Worm (Caenorhabditis elegans) whole organism, L2 larva: ENCODE measurements around the gene W09D6.5.
A peak's percentile ranks its signal among the peaks of the same experiment; 100 is the strongest.

ENCODE experiments used
- C34F6.9 ChIP-seq: fragments of 150-350 bp; optimal IDR thresholded peaks from 2 replicates; lab custom pipeline; 2014; ENCODE audit warnings: missing biosample characterization, missing genetic modification characterization
- F13H6.1 ChIP-seq: sonication (generic microtip); optimal IDR thresholded peaks from 2 replicates; lab custom pipeline; 2016; ENCODE audit warnings: missing genetic modification characterization, missing compliant biosample characterization
- Y55F3AM.14 ChIP-seq: fragments of 200-800 bp; sonication (Bioruptor generic); optimal IDR thresholded peaks from 2 replicates; lab custom pipeline; 2018; ENCODE audit warnings: mild to moderate bottlenecking, missing genetic modification characterization, missing compliant biosample characterization
- ZK546.5 ChIP-seq: sonication (generic microtip); optimal IDR thresholded peaks from 2 replicates; lab custom pipeline; 2017; ENCODE audit warnings: missing biosample characterization, missing genetic modification characterization
- alr-1 ChIP-seq: fragments of 150-350 bp; optimal IDR thresholded peaks from 2 replicates; lab custom pipeline; 2014; ENCODE audit warnings: missing biosample characterization, missing genetic modification characterization
- aly-2 ChIP-seq: fragments of 150-350 bp; optimal IDR thresholded peaks from 2 replicates; lab custom pipeline; 2014; ENCODE audit warnings: missing biosample characterization, missing genetic modification characterization
- ama-1 ChIP-seq: fragments of 150-350 bp; optimal IDR thresholded peaks from 2 replicates; lab custom pipeline; 2018; ENCODE audit warnings: inconsistent platforms
- blmp-1 ChIP-seq: sonication (generic microtip); optimal IDR thresholded peaks from 2 replicates; lab custom pipeline; 2017; ENCODE audit warnings: missing genetic modification characterization, mild to moderate bottlenecking, missing compliant biosample characterization, antibody characterized with exemption, moderate library complexity; ENCODE audit not compliant: insufficient read depth
- ceh-16 ChIP-seq: fragments of 150-350 bp; optimal IDR thresholded peaks from 2 replicates; lab custom pipeline; 2014; ENCODE audit warnings: missing biosample characterization, missing genetic modification characterization
- ceh-82 ChIP-seq: fragments of 150-350 bp; optimal IDR thresholded peaks from 2 replicates; lab custom pipeline; 2014; ENCODE audit warnings: missing biosample characterization, missing genetic modification characterization
- crh-2 ChIP-seq: sonication (generic microtip); optimal IDR thresholded peaks from 2 replicates; lab custom pipeline; 2017; ENCODE audit warnings: missing biosample characterization, missing genetic modification characterization
- egl-27 ChIP-seq: sonication (generic microtip); optimal IDR thresholded peaks from 3 replicates; lab custom pipeline; 2017; ENCODE audit warnings: missing biosample characterization, missing genetic modification reagents, missing genetic modification characterization
- elt-3 ChIP-seq: sonication (generic microtip); optimal IDR thresholded peaks from 2 replicates; lab custom pipeline; 2017; ENCODE audit warnings: missing biosample characterization, missing genetic modification characterization
- fos-1 ChIP-seq: fragments of 150-350 bp; optimal IDR thresholded peaks from 2 replicates; lab custom pipeline; 2014; ENCODE audit warnings: missing biosample characterization, missing genetic modification characterization
- gmeb-1 ChIP-seq: fragments of 150-350 bp; optimal IDR thresholded peaks from 2 replicates; lab custom pipeline; 2014; ENCODE audit warnings: missing biosample characterization, missing genetic modification characterization
- lin-11 ChIP-seq: fragments of 150-350 bp; sonication (generic microtip); optimal IDR thresholded peaks from 2 replicates; lab custom pipeline; 2014; ENCODE audit warnings: missing biosample characterization, missing genetic modification characterization, inconsistent platforms, mixed read lengths
- lsy-2 ChIP-seq, 2 experiments: fragments of 150-350 bp in 1 of 2; sonication (generic microtip) in 1 of 2; optimal IDR thresholded peaks; 2 replicates each; lab custom pipeline; 2014 to 2017; ENCODE audit warnings: missing biosample characterization in 2 of 2, missing genetic modification characterization in 2 of 2
- mab-5 ChIP-seq: fragments of 150-350 bp; optimal IDR thresholded peaks from 2 replicates; lab custom pipeline; 2014; ENCODE audit warnings: missing biosample characterization, missing genetic modification characterization
- mbf-1 ChIP-seq: sonication (generic microtip); optimal IDR thresholded peaks from 2 replicates; lab custom pipeline; 2017; ENCODE audit warnings: missing biosample characterization, missing genetic modification characterization
- mdl-1 ChIP-seq, 2 experiments: fragments of 150-350 bp in 1 of 2; sonication (generic microtip) in 1 of 2; optimal IDR thresholded peaks; 2 replicates each; lab custom pipeline; 2017; ENCODE audit warnings: missing biosample characterization in 2 of 2, missing genetic modification characterization in 2 of 2
- nhr-10 ChIP-seq: sonication (generic microtip); optimal IDR thresholded peaks from 2 replicates; lab custom pipeline; 2017; ENCODE audit warnings: missing biosample characterization, missing genetic modification characterization
- nhr-11 ChIP-seq: fragments of 150-350 bp; optimal IDR thresholded peaks from 2 replicates; lab custom pipeline; 2014; ENCODE audit warnings: missing biosample characterization, missing genetic modification characterization
- nhr-12 ChIP-seq: fragments of 150-350 bp; optimal IDR thresholded peaks from 2 replicates; lab custom pipeline; 2014; ENCODE audit warnings: missing biosample characterization, missing genetic modification characterization
- nhr-129 ChIP-seq: fragments of 150-350 bp; optimal IDR thresholded peaks from 2 replicates; lab custom pipeline; 2014; ENCODE audit warnings: missing biosample characterization, missing genetic modification characterization
- nhr-21 ChIP-seq: fragments of 150-350 bp; optimal IDR thresholded peaks from 2 replicates; lab custom pipeline; 2014; ENCODE audit warnings: missing biosample characterization, missing genetic modification characterization
- nhr-237 ChIP-seq: fragments of 150-350 bp; optimal IDR thresholded peaks from 2 replicates; lab custom pipeline; 2014; ENCODE audit warnings: missing biosample characterization, missing genetic modification characterization
- nhr-6 ChIP-seq: fragments of 150-350 bp; optimal IDR thresholded peaks from 2 replicates; lab custom pipeline; 2014; ENCODE audit warnings: missing biosample characterization, missing genetic modification characterization
- nhr-77 ChIP-seq: fragments of 150-350 bp; optimal IDR thresholded peaks from 2 replicates; lab custom pipeline; 2014; ENCODE audit warnings: missing biosample characterization, missing genetic modification characterization
- peb-1 ChIP-seq: fragments of 150-350 bp; optimal IDR thresholded peaks from 2 replicates; lab custom pipeline; 2014; ENCODE audit warnings: missing biosample characterization, missing genetic modification characterization
- sem-4 ChIP-seq: fragments of 150-350 bp; optimal IDR thresholded peaks from 2 replicates; lab custom pipeline; 2014; ENCODE audit warnings: missing biosample characterization, missing genetic modification reagents, missing genetic modification characterization
- skn-1 ChIP-seq: sonication (generic microtip); optimal IDR thresholded peaks from 2 replicates; lab custom pipeline; 2017; ENCODE audit warnings: missing biosample characterization, missing genetic modification characterization
- snpc-4 ChIP-seq: fragments of 150-350 bp; optimal IDR thresholded peaks from 2 replicates; lab custom pipeline; 2014; ENCODE audit warnings: missing biosample characterization, missing genetic modification characterization
- unc-39 ChIP-seq: fragments of 150-350 bp; optimal IDR thresholded peaks from 2 replicates; lab custom pipeline; 2014; ENCODE audit warnings: missing biosample characterization, missing genetic modification characterization
- unc-55 ChIP-seq: fragments of 150-350 bp; sonication (generic microtip); optimal IDR thresholded peaks from 3 replicates; lab custom pipeline; 2014; ENCODE audit warnings: missing biosample characterization, missing genetic modification reagents, missing genetic modification characterization
- unc-62 ChIP-seq: fragments of 150-350 bp; optimal IDR thresholded peaks from 2 replicates; lab custom pipeline; 2014; ENCODE audit warnings: missing biosample characterization, missing genetic modification reagents, missing genetic modification characterization
- zag-1 ChIP-seq: fragments of 150-350 bp; optimal IDR thresholded peaks from 2 replicates; lab custom pipeline; 2014; ENCODE audit warnings: missing biosample characterization, missing genetic modification characterization
- ztf-11 ChIP-seq: sonication (generic microtip); optimal IDR thresholded peaks from 2 replicates; lab custom pipeline; 2017; ENCODE audit warnings: missing biosample characterization, missing genetic modification characterization
- ztf-4 ChIP-seq: fragments of 150-350 bp; optimal IDR thresholded peaks from 2 replicates; lab custom pipeline; 2014; ENCODE audit warnings: missing biosample characterization, missing genetic modification characterization

W09D6.5 gene

DNA sequence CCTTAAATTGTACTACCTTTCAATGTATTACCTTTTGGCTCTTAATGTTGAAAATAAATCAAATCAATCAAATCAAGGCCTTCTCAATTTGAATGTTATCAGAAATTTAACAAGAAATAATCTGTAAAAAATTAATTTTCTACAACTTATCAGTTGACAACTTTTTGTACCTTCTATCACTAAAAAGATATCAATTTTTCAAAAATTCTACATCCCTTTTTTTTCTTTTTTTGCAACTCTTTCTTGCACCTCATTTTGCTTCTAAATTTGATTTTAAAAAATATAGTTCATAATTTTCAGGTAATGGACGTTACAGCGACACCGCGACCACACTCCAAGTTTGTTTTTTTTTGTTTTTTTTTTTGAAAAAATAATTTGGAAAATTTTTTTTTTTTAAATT lies at the start of gene W09D6.5:
TSS of gene W09D6.5 (plus strand) at position 301 of the 400 bp plus-strand sequence.
- TF ChIP-seq lin-11 (tag; lab: Kevin White, UChicago) (no peak), Y55F3AM.14 (GFP tag; lab: Kevin White, UChicago) (no peak), snpc-4 (tag; lab: Kevin White, UChicago) (no peak), zag-1 (tag; lab: Kevin White, UChicago) (no peak), lsy-2 (tag; optimal IDR thresholded peaks at IDR 0.05; lab: Kevin White, UChicago) (no peak), blmp-1 (tag; lab: Kevin White, UChicago) (no peak), fos-1 (tag; lab: Kevin White, UChicago) (no peak), ama-1 (lab: Kevin White, UChicago) (no peak), mbf-1 (no peak), F13H6.1 (tag; lab: Kevin White, UChicago) (no peak), unc-39 (tag; lab: Kevin White, UChicago) (no peak), crh-2 (tag; lab: Kevin White, UChicago) (no peak), nhr-6 (no peak), unc-55 (GFP tag; lab: Kevin White, UChicago) (no peak)

DNA sequence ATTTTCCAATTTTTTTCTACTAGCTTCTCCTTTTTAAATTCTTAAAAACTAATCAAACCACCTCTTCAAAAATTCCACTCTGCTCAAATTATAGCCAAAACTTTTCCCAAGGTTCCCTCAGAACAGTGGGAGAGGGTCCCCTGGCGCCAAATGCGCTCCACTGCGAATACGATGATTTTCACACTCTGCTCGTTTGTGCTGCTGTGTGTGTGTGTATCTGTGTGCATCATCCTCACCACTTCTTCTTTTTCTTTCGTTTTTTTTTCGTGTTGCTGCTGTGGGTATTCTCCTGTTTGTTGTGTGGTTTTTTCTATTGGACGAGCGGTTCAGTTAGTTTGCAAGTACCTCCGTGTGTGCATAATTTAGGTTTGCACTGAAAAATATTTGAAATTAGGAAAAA lies 49.0 kb upstream of the W09D6.5 start:
- TF ChIP-seq zag-1 (tag; lab: Kevin White, UChicago), result peak; percentile 23
- TF ChIP-seq ceh-82 (tag; lab: Kevin White, UChicago), result no peak
- TF ChIP-seq C34F6.9 (tag; lab: Kevin White, UChicago), result peak; percentile 73
- TF ChIP-seq ztf-4 (tag; lab: Kevin White, UChicago), result no peak
- TF ChIP-seq peb-1 (tag; lab: Kevin White, UChicago), result no peak
- TF ChIP-seq nhr-12 (tag; lab: Kevin White, UChicago), result no peak
- no peak for TF ChIP-seq mab-5 (tag; lab: Kevin White, UChicago)
- TF ChIP-seq lsy-2 (tag; optimal IDR thresholded peaks at IDR 0.05; lab: Kevin White, UChicago), result peak in 1 of 2 experiments; percentile 63
- TF ChIP-seq egl-27 (tag; lab: Kevin White, UChicago), result no peak
- no peak for TF ChIP-seq nhr-21 (tag; lab: Kevin White, UChicago)
- TF ChIP-seq ama-1 (lab: Kevin White, UChicago), result no peak
- peak; percentile 5 for TF ChIP-seq fos-1 (tag; lab: Kevin White, UChicago)
- TF ChIP-seq unc-55 (GFP tag; lab: Kevin White, UChicago), result peak; percentile 91
- peak; percentile 68 for TF ChIP-seq nhr-129 (tag; lab: Kevin White, UChicago)
- no peak for TF ChIP-seq skn-1
- no peak for TF ChIP-seq mdl-1 (tag; optimal IDR thresholded peaks at IDR 0.05; lab: Kevin White, UChicago)
- no peak for TF ChIP-seq sem-4 (tag; lab: Kevin White, UChicago)

DNA sequence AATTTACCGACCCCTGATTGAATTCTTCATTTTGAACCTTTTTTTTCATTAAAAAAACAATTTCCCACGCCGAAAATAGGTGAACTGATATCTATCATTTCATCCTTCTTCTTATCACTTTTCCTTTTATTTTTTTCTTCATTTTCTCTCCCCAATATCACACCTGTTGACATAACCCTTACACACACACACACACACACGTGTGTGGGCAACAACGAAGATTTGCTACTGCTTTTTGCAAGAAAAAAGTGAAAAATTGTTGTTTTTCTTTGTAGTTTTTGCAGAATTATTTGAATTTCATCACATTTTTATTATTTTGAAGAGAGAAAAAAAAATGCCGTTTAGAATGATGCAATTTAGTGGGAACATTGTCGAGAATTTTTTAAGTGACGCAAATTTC lies 47.7 kb upstream of the W09D6.5 start:
- TF ChIP-seq nhr-237 (tag; lab: Kevin White, UChicago) (no peak), crh-2 (tag; lab: Kevin White, UChicago) (no peak), blmp-1 (tag; lab: Kevin White, UChicago) (peak; percentile 2), alr-1 (tag; lab: Kevin White, UChicago) (no peak), elt-3 (tag; lab: Kevin White, UChicago) (no peak), mdl-1 (tag; optimal IDR thresholded peaks at IDR 0.05; lab: Kevin White, UChicago) (no peak), unc-39 (tag; lab: Kevin White, UChicago) (no peak), fos-1 (tag; lab: Kevin White, UChicago) (peak; percentile 28), egl-27 (tag; lab: Kevin White, UChicago) (no peak), ZK546.5 (tag; lab: Kevin White, UChicago) (no peak), nhr-6 (no peak), nhr-77 (tag; lab: Kevin White, UChicago) (no peak), ceh-16 (tag; lab: Kevin White, UChicago) (no peak), lsy-2 (tag; optimal IDR thresholded peaks at IDR 0.05; lab: Kevin White, UChicago) (peak in 1 of 2 experiments; percentile 6), peb-1 (tag; lab: Kevin White, UChicago) (no peak), nhr-10 (tag; lab: Kevin White, UChicago) (no peak), nhr-129 (tag; lab: Kevin White, UChicago) (peak; percentile 12), unc-62 (GFP tag; lab: Kevin White, UChicago) (no peak)

DNA sequence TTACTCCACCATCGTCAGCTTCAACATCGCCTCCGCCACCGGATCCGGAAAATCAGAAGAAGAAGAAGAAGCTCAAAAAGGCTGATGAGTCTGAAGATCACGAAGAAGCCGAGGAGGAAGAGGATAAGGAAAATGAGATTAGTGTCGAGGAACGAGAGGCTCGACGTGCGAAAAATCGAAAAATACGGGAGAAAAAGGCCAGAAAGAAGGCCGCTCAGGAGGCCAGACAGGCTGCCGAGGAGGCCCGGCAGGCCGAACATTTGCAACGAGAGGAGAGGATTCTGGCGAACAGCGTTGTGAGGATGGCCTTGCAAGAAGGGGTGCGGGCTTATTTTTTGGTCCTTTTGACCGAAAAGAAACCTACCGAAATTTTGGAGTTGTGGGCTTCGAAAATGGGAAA lies 43.1 kb upstream of the W09D6.5 start:
- no peak for TF ChIP-seq mbf-1
- TF ChIP-seq F13H6.1 (tag; lab: Kevin White, UChicago), result no peak
- TF ChIP-seq nhr-6, result no peak
- TF ChIP-seq lin-11 (tag; lab: Kevin White, UChicago), result no peak
- no peak for TF ChIP-seq gmeb-1 (tag; lab: Kevin White, UChicago)
- TF ChIP-seq nhr-11 (tag; lab: Kevin White, UChicago), result no peak
- TF ChIP-seq C34F6.9 (tag; lab: Kevin White, UChicago), result no peak
- TF ChIP-seq aly-2 (tag; lab: Kevin White, UChicago), result no peak
- no peak for TF ChIP-seq nhr-237 (tag; lab: Kevin White, UChicago)
- no peak for TF ChIP-seq ztf-11 (tag; lab: Kevin White, UChicago)
- no peak for TF ChIP-seq ama-1 (lab: Kevin White, UChicago)
